Worm (Caenorhabditis elegans): ENCODE results near the gene F32H5.4.

DNA sequence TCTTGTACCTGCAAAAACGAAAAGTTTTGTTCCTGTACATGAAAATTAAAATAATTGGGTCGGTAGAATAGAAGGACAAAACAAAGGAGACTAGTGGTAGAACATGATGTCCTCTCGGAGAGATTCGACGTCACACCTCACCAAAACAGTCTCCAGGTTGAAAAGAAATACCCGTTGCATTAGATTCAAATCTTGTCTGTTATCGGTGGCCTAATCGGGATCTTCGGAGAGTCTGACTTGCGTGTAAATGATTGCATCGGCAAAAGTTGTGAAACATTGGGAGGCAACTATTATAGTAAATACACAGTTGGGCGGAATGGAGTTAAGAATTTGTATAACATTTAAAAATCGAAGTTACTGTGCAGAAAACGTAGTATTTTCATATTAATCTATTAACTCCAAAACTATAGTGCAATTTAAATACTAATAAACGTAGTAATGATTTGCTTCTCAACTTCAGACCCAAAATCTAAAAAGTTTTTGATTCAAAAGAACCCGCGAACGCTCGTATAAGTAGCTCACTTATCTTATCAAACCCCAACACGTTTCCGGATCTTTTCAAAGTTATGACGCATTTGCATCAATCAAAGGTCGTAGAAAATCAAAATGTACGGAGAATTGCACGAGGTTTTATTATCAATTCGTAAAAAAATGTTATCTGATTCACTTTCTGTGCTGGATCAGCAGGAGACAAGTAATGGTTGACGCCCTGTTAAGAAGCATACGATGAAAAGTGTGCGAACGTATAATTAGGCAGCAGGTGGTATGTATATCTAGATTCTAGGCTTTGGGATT is 26.8 kb upstream of the F32H5.4 start, which contains the start of gene nhr-168:
- TF ChIP-seq lsy-12 (tag; optimal IDR thresholded peaks at IDR 0.05) (no peak), nhr-237 (tag; optimal IDR thresholded peaks at IDR 0.05) (no peak)
